Worm (Caenorhabditis elegans) whole organism, L2 larva: ENCODE results near the gene R07B1.5.

Experiments
- C34F6.9 ChIP-seq: fragments of 150-350 bp; optimal IDR thresholded peaks from 2 replicates; lab custom pipeline; 2014; ENCODE audit warnings: missing biosample characterization, missing genetic modification characterization
- F13H6.1 ChIP-seq: sonication (generic microtip); optimal IDR thresholded peaks from 2 replicates; lab custom pipeline; 2016; ENCODE audit warnings: missing genetic modification characterization, missing compliant biosample characterization
- R02D3.7 ChIP-seq: fragments of 150-350 bp; optimal IDR thresholded peaks from 2 replicates; lab custom pipeline; 2014; ENCODE audit warnings: missing biosample characterization, missing genetic modification characterization
- Y55F3AM.14 ChIP-seq: fragments of 200-800 bp; sonication (Bioruptor generic); optimal IDR thresholded peaks from 2 replicates; lab custom pipeline; 2018; ENCODE audit warnings: mild to moderate bottlenecking, missing genetic modification characterization, missing compliant biosample characterization
- ZK546.5 ChIP-seq: sonication (generic microtip); optimal IDR thresholded peaks from 2 replicates; lab custom pipeline; 2017; ENCODE audit warnings: missing biosample characterization, missing genetic modification characterization
- alr-1 ChIP-seq: fragments of 150-350 bp; optimal IDR thresholded peaks from 2 replicates; lab custom pipeline; 2014; ENCODE audit warnings: missing biosample characterization, missing genetic modification characterization
- blmp-1 ChIP-seq: sonication (generic microtip); optimal IDR thresholded peaks from 2 replicates; lab custom pipeline; 2017; ENCODE audit warnings: missing genetic modification characterization, mild to moderate bottlenecking, missing compliant biosample characterization, antibody characterized with exemption, moderate library complexity; ENCODE audit not compliant: insufficient read depth
- ceh-16 ChIP-seq: fragments of 150-350 bp; optimal IDR thresholded peaks from 2 replicates; lab custom pipeline; 2014; ENCODE audit warnings: missing biosample characterization, missing genetic modification characterization
- ceh-82 ChIP-seq: fragments of 150-350 bp; optimal IDR thresholded peaks from 2 replicates; lab custom pipeline; 2014; ENCODE audit warnings: missing biosample characterization, missing genetic modification characterization
- crh-2 ChIP-seq: sonication (generic microtip); optimal IDR thresholded peaks from 2 replicates; lab custom pipeline; 2017; ENCODE audit warnings: missing biosample characterization, missing genetic modification characterization
- egl-27 ChIP-seq: sonication (generic microtip); optimal IDR thresholded peaks from 3 replicates; lab custom pipeline; 2017; ENCODE audit warnings: missing biosample characterization, missing genetic modification reagents, missing genetic modification characterization
- elt-3 ChIP-seq: sonication (generic microtip); optimal IDR thresholded peaks from 2 replicates; lab custom pipeline; 2017; ENCODE audit warnings: missing biosample characterization, missing genetic modification characterization
- gmeb-1 ChIP-seq: fragments of 150-350 bp; optimal IDR thresholded peaks from 2 replicates; lab custom pipeline; 2014; ENCODE audit warnings: missing biosample characterization, missing genetic modification characterization
- lin-39 ChIP-seq: fragments of 150-350 bp; optimal IDR thresholded peaks from 2 replicates; lab custom pipeline; 2014; ENCODE audit warnings: missing biosample characterization, missing genetic modification reagents, missing genetic modification characterization
- lsy-2 ChIP-seq, 2 experiments: fragments of 150-350 bp in 1 of 2; sonication (generic microtip) in 1 of 2; optimal IDR thresholded peaks; 2 replicates each; lab custom pipeline; 2014 to 2017; ENCODE audit warnings: missing biosample characterization in 2 of 2, missing genetic modification characterization in 2 of 2
- mab-5 ChIP-seq: fragments of 150-350 bp; optimal IDR thresholded peaks from 2 replicates; lab custom pipeline; 2014; ENCODE audit warnings: missing biosample characterization, missing genetic modification characterization
- mbf-1 ChIP-seq: sonication (generic microtip); optimal IDR thresholded peaks from 2 replicates; lab custom pipeline; 2017; ENCODE audit warnings: missing biosample characterization, missing genetic modification characterization
- nhr-11 ChIP-seq: fragments of 150-350 bp; optimal IDR thresholded peaks from 2 replicates; lab custom pipeline; 2014; ENCODE audit warnings: missing biosample characterization, missing genetic modification characterization
- nhr-12 ChIP-seq: fragments of 150-350 bp; optimal IDR thresholded peaks from 2 replicates; lab custom pipeline; 2014; ENCODE audit warnings: missing biosample characterization, missing genetic modification characterization
- nhr-129 ChIP-seq: fragments of 150-350 bp; optimal IDR thresholded peaks from 2 replicates; lab custom pipeline; 2014; ENCODE audit warnings: missing biosample characterization, missing genetic modification characterization
- nhr-21 ChIP-seq: fragments of 150-350 bp; optimal IDR thresholded peaks from 2 replicates; lab custom pipeline; 2014; ENCODE audit warnings: missing biosample characterization, missing genetic modification characterization
- nhr-23 ChIP-seq: fragments of 150-350 bp; optimal IDR thresholded peaks from 2 replicates; lab custom pipeline; 2014; ENCODE audit warnings: missing biosample characterization, missing genetic modification reagents, missing genetic modification characterization
- nhr-237 ChIP-seq: fragments of 150-350 bp; optimal IDR thresholded peaks from 2 replicates; lab custom pipeline; 2014; ENCODE audit warnings: missing biosample characterization, missing genetic modification characterization
- nhr-77 ChIP-seq: fragments of 150-350 bp; optimal IDR thresholded peaks from 2 replicates; lab custom pipeline; 2014; ENCODE audit warnings: missing biosample characterization, missing genetic modification characterization
- peb-1 ChIP-seq: fragments of 150-350 bp; optimal IDR thresholded peaks from 2 replicates; lab custom pipeline; 2014; ENCODE audit warnings: missing biosample characterization, missing genetic modification characterization
- sem-4 ChIP-seq: fragments of 150-350 bp; optimal IDR thresholded peaks from 2 replicates; lab custom pipeline; 2014; ENCODE audit warnings: missing biosample characterization, missing genetic modification reagents, missing genetic modification characterization
- skn-1 ChIP-seq: sonication (generic microtip); optimal IDR thresholded peaks from 2 replicates; lab custom pipeline; 2017; ENCODE audit warnings: missing biosample characterization, missing genetic modification characterization
- snpc-4 ChIP-seq: fragments of 150-350 bp; optimal IDR thresholded peaks from 2 replicates; lab custom pipeline; 2014; ENCODE audit warnings: missing biosample characterization, missing genetic modification characterization
- unc-62 ChIP-seq: fragments of 150-350 bp; optimal IDR thresholded peaks from 2 replicates; lab custom pipeline; 2014; ENCODE audit warnings: missing biosample characterization, missing genetic modification reagents, missing genetic modification characterization
- zag-1 ChIP-seq: fragments of 150-350 bp; optimal IDR thresholded peaks from 2 replicates; lab custom pipeline; 2014; ENCODE audit warnings: missing biosample characterization, missing genetic modification characterization
- ztf-4 ChIP-seq: fragments of 150-350 bp; optimal IDR thresholded peaks from 2 replicates; lab custom pipeline; 2014; ENCODE audit warnings: missing biosample characterization, missing genetic modification characterization

The R07B1.5 gene

DNA sequence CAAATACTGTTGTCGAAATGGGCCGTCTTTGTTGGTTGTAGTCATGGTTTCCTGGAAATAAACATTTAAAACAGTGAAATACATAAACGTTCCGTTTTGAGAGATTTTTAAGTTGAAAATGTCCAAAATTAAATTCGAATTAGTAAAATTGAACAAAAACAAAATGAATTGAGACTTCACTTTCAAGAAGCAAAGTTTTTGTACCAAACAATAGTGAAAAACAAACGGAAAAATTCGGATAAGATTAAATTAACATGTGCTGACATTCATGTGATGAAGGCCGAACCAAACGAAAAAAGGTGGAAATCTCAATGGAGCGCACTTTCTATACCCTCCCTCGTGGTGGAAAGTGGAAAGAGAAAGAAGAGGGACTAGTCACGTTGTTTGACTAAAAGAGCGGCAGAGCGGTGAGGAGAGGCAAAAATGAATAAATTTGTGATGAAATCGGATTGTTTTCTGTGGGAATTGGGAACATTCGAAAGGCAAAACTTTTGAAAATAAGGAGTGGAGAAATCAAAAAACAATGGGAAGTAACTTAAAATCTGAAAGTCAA lies 25.3 kb upstream of the R07B1.5 start, which contains the start of gene ipla-2 (continued):
- TF ChIP-seq nhr-11 (tag; lab: Kevin White, UChicago) (no peak), R02D3.7 (tag; lab: Kevin White, UChicago) (no peak), F13H6.1 (tag; lab: Kevin White, UChicago) (peak; percentile 57), zag-1 (tag; lab: Kevin White, UChicago) (peak; percentile 38)

DNA sequence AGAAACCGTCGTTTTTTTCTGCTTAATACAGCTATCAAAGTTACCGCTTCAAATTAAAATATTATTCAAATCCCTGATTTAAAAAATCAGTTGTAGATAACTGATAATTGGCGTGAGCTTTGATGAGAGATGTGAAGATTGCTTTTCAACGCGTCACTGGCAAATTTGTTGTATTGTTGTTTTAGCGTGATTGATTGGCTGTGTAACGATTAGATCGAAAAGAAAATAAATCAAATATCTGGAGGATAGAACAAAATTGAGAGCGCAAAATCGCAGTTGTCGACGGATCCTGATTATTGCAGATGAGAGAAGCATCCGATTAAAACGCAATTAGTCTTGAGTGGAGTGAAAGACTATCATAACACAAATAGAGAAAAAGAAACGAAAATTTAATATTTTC lies 22.5 kb upstream of the R07B1.5 start:
- TF ChIP-seq skn-1 (no peak), mab-5 (tag; lab: Kevin White, UChicago) (peak; percentile 82)

DNA sequence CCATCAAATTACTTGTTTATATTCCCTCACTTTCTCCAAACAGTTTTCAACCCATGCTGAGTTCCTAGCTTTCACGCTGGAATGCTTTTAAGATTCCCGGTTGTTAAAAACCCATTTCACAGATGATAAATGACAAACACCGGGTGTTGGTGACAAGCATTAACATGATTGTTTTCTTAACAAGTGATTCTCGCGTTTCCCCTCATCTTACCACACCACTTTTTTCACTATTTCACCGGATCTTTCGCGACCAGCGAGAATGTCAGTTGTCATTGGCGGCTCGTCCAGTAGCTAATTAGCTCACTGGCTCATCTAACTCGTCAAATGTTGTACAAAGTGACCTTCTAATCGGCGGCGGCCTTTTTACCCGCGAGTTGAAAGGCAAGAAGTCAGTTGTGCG lies 21.3 kb upstream of the R07B1.5 start:
- TF ChIP-seq gmeb-1 (tag; lab: Kevin White, UChicago) (no peak), nhr-77 (no peak), ceh-16 (tag; lab: Kevin White, UChicago) (no peak), mab-5 (tag; lab: Kevin White, UChicago) (peak; percentile 2), nhr-129 (tag; lab: Kevin White, UChicago) (peak; percentile 32), lsy-2 (tag; optimal IDR thresholded peaks at IDR 0.05; lab: Kevin White, UChicago) (peak in 1 of 2 experiments; percentile 13), nhr-23 (no peak), sem-4 (tag; lab: Kevin White, UChicago) (peak; percentile 24), ZK546.5 (tag; lab: Kevin White, UChicago) (no peak), alr-1 (tag; lab: Kevin White, UChicago) (no peak)

DNA sequence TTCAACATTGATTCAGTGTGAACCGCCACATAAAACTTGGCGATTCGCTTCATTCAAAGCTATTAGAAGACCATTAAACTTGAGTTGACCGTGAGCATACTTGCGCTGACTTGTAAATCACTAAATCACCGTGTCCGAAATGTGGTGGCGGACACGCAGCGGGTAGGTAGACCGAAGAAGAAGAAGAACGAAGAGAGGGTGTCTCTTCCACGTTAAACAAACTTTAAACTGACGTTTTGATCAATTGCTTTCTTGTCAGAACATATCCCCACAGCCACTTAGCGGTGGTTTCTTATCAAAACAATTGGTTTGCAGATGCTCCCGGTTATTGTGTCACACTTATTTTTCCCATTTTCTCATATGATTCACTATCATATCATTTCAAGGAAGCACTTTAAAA lies 19.8 kb upstream of the R07B1.5 start:
- TF ChIP-seq nhr-237 (no peak), unc-62 (GFP tag; lab: Kevin White, UChicago) (no peak), blmp-1 (tag; lab: Kevin White, UChicago) (no peak), C34F6.9 (tag; lab: Kevin White, UChicago) (no peak), ceh-82 (tag; lab: Kevin White, UChicago) (no peak), nhr-12 (no peak), snpc-4 (tag; lab: Kevin White, UChicago) (no peak), sem-4 (tag; lab: Kevin White, UChicago) (no peak), nhr-21 (tag; lab: Kevin White, UChicago) (no peak), crh-2 (tag; lab: Kevin White, UChicago) (no peak), ZK546.5 (tag; lab: Kevin White, UChicago) (no peak), alr-1 (tag; lab: Kevin White, UChicago) (no peak), nhr-77 (no peak), elt-3 (tag; lab: Kevin White, UChicago) (no peak), Y55F3AM.14 (GFP tag; lab: Kevin White, UChicago) (no peak), ztf-4 (no peak), peb-1 (tag; lab: Kevin White, UChicago) (no peak)

DNA sequence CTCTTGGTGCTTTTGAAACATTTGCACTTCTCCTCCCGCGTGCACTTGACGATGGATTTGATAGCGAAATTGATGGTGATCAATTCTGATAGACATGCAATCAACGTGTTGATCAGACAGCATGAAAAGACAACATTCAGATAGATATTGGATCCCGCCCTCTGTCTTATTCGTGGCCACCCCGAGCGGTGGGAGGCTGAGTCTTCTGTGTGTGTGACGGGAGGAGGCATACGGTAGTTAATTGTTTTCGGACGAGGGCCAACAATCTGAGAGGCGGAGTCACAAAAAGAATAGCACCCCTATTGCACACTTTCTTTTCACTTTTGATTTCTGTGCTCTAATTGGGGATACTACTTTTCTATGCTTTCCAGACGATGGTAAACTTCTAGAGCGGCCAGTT lies 17.5 kb upstream of the R07B1.5 start:
- TF ChIP-seq lsy-2 (tag; optimal IDR thresholded peaks at IDR 0.05; lab: Kevin White, UChicago) = peak in 1 of 2 experiments; percentile 33
- no peak for TF ChIP-seq lin-39 (tag; lab: Kevin White, UChicago)
- no peak for TF ChIP-seq crh-2 (tag; lab: Kevin White, UChicago)
- TF ChIP-seq egl-27 (tag; lab: Kevin White, UChicago) = no peak
- TF ChIP-seq mbf-1 (tag; lab: Kevin White, UChicago) = no peak

DNA sequence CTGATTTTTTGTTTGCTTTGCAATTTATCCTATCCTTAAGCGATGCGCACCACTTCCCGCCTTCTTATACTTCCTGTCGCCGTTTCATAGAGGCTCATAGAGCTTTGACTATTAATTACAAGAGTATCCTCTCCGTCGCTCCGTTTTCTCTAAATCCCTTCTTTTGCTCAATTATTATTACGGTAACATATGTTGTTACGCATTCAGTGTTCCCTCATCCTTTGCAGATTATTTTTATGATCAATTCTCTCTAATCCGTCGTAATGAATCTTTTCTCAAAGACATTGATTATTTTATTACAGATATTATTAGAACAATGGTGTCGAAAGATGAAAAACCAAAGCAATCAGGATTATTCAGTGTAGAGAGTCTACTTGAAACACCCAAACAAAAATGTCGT lies 16.4 kb upstream of the R07B1.5 start, which contains the start of gene vab-15:
Gene vab-15, plus strand, starts transcription at position 301 of the 400 bp plus-strand sequence.
- no peak for TF ChIP-seq zag-1 (tag; lab: Kevin White, UChicago)
- no peak for TF ChIP-seq alr-1 (tag; lab: Kevin White, UChicago)
